Worm (Caenorhabditis elegans) whole organism, L3 larva: ENCODE measurements around the gene unc-3.

Source experiments
- R02D3.7 ChIP-seq: fragments of 150-350 bp; optimal IDR thresholded peaks from 2 replicates; lab custom pipeline; 2014; ENCODE audit warnings: missing biosample characterization, missing genetic modification characterization
- ZK546.5 ChIP-seq: sonication (generic microtip); optimal IDR thresholded peaks from 2 replicates; lab custom pipeline; 2017; ENCODE audit warnings: missing biosample characterization, missing genetic modification characterization
- ama-1 ChIP-seq: fragments of 150-350 bp; optimal IDR thresholded peaks from 2 replicates; lab custom pipeline; 2018
- ceh-16 ChIP-seq: sonication (generic microtip); optimal IDR thresholded peaks from 2 replicates; lab custom pipeline; 2017; ENCODE audit warnings: missing biosample characterization, missing genetic modification characterization
- ceh-82 ChIP-seq: fragments of 150-350 bp; optimal IDR thresholded peaks from 2 replicates; lab custom pipeline; 2014; ENCODE audit warnings: missing biosample characterization, missing genetic modification characterization
- ceh-9 ChIP-seq: sonication (generic microtip); optimal IDR thresholded peaks from 2 replicates; lab custom pipeline; 2018; ENCODE audit warnings: missing biosample characterization, missing genetic modification characterization
- egl-5 ChIP-seq: fragments of 150-350 bp; optimal IDR thresholded peaks from 2 replicates; lab custom pipeline; 2017; ENCODE audit warnings: missing biosample characterization, missing genetic modification reagents, missing genetic modification characterization, inconsistent platforms
- elt-2 ChIP-seq: sonication (generic microtip); optimal IDR thresholded peaks from 2 replicates; lab custom pipeline; 2016; ENCODE audit warnings: missing genetic modification reagents, mild to moderate bottlenecking, missing genetic modification characterization, missing compliant biosample characterization
- eor-1 ChIP-seq, 2 experiments: fragments of 150-350 bp; optimal IDR thresholded peaks; 2 replicates each; lab custom pipeline; 2014 to 2018; ENCODE audit warnings: missing biosample characterization in 2 of 2, missing genetic modification characterization in 2 of 2
- fkh-10 ChIP-seq: sonication (generic microtip); optimal IDR thresholded peaks from 2 replicates; lab custom pipeline; 2017; ENCODE audit warnings: missing biosample characterization, missing genetic modification reagents, missing genetic modification characterization
- fkh-2 ChIP-seq: fragments of 150-350 bp; optimal IDR thresholded peaks from 2 replicates; lab custom pipeline; 2014; ENCODE audit warnings: missing biosample characterization, missing genetic modification reagents, missing genetic modification characterization
- fos-1 ChIP-seq: fragments of 150-350 bp; optimal IDR thresholded peaks from 2 replicates; lab custom pipeline; 2014; ENCODE audit warnings: missing biosample characterization, missing genetic modification characterization
- hmg-11 ChIP-seq: sonication (generic microtip); optimal IDR thresholded peaks from 2 replicates; lab custom pipeline; 2016; ENCODE audit warnings: missing genetic modification characterization, missing compliant biosample characterization
- jun-1 ChIP-seq: fragments of 150-350 bp; optimal IDR thresholded peaks from 2 replicates; lab custom pipeline; 2014; ENCODE audit warnings: missing biosample characterization, missing genetic modification reagents, missing genetic modification characterization
- lin-15B ChIP-seq: fragments of 150-350 bp; optimal IDR thresholded peaks from 2 replicates; lab custom pipeline; 2014; ENCODE audit warnings: missing biosample characterization, missing genetic modification characterization
- lin-39 ChIP-seq: fragments of 150-350 bp; optimal IDR thresholded peaks from 2 replicates; lab custom pipeline; 2018; ENCODE audit warnings: missing biosample characterization, missing genetic modification reagents, missing genetic modification characterization
- lsy-12 ChIP-seq: sonication (generic microtip); optimal IDR thresholded peaks from 2 replicates; lab custom pipeline; 2016; ENCODE audit warnings: mild to moderate bottlenecking, missing genetic modification characterization, missing compliant biosample characterization
- mdl-1 ChIP-seq: fragments of 150-350 bp; optimal IDR thresholded peaks from 2 replicates; lab custom pipeline; 2014; ENCODE audit warnings: missing biosample characterization, missing genetic modification characterization
- nfya-1 ChIP-seq: sonication (generic microtip); optimal IDR thresholded peaks from 2 replicates; lab custom pipeline; 2017; ENCODE audit warnings: missing genetic modification characterization, mild to moderate bottlenecking, missing compliant biosample characterization, antibody characterized with exemption, moderate library complexity; ENCODE audit not compliant: insufficient read depth
- nhr-11 ChIP-seq: fragments of 150-350 bp; optimal IDR thresholded peaks from 2 replicates; lab custom pipeline; 2014; ENCODE audit warnings: missing biosample characterization, missing genetic modification characterization
- nhr-12 ChIP-seq: fragments of 150-350 bp; optimal IDR thresholded peaks from 2 replicates; lab custom pipeline; 2014; ENCODE audit warnings: missing biosample characterization, missing genetic modification characterization
- nhr-23 ChIP-seq: fragments of 150-350 bp; optimal IDR thresholded peaks from 2 replicates; lab custom pipeline; 2014; ENCODE audit warnings: missing biosample characterization, missing genetic modification reagents, missing genetic modification characterization
- nhr-237 ChIP-seq: fragments of 150-350 bp; optimal IDR thresholded peaks from 2 replicates; lab custom pipeline; 2014; ENCODE audit warnings: missing biosample characterization, missing genetic modification characterization
- nhr-25 ChIP-seq: sonication (generic microtip); optimal IDR thresholded peaks from 2 replicates; lab custom pipeline; 2017; ENCODE audit warnings: missing biosample characterization, missing genetic modification characterization
- nhr-43 ChIP-seq: sonication (generic microtip); optimal IDR thresholded peaks from 2 replicates; lab custom pipeline; 2016; ENCODE audit warnings: mild to moderate bottlenecking, missing genetic modification characterization, missing compliant biosample characterization; ENCODE audit not compliant: poor library complexity, severe bottlenecking
- nhr-67 ChIP-seq: fragments of 150-350 bp; optimal IDR thresholded peaks from 2 replicates; lab custom pipeline; 2014; ENCODE audit warnings: missing biosample characterization, missing genetic modification characterization
- nhr-76 ChIP-seq: fragments of 150-350 bp; sonication (generic microtip); optimal IDR thresholded peaks from 5 replicates; lab custom pipeline; 2014; ENCODE audit warnings: missing biosample characterization, missing genetic modification characterization
- nhr-77 ChIP-seq: fragments of 150-350 bp; optimal IDR thresholded peaks from 2 replicates; lab custom pipeline; 2014; ENCODE audit warnings: missing biosample characterization, missing genetic modification characterization
- pha-4 ChIP-seq: fragments of 150-350 bp; optimal IDR thresholded peaks from 2 replicates; lab custom pipeline; 2014; ENCODE audit warnings: missing biosample characterization, missing genetic modification reagents, missing genetic modification characterization
- pqm-1 ChIP-seq: fragments of 150-350 bp; optimal IDR thresholded peaks from 2 replicates; lab custom pipeline; 2017; ENCODE audit warnings: missing biosample characterization, missing genetic modification characterization, inconsistent platforms
- sea-2 ChIP-seq: fragments of 150-350 bp; sonication (generic microtip); optimal IDR thresholded peaks from 4 replicates; lab custom pipeline; 2014; ENCODE audit warnings: missing biosample characterization, missing genetic modification reagents, missing genetic modification characterization
- snpc-4 ChIP-seq: fragments of 150-350 bp; optimal IDR thresholded peaks from 2 replicates; lab custom pipeline; 2014; ENCODE audit warnings: missing biosample characterization, missing genetic modification characterization
- tbx-2 ChIP-seq: sonication (generic microtip); optimal IDR thresholded peaks from 2 replicates; lab custom pipeline; 2016; ENCODE audit warnings: mild to moderate bottlenecking, missing genetic modification characterization, missing compliant biosample characterization
- unc-62 ChIP-seq: fragments of 150-350 bp; sonication (generic microtip); optimal IDR thresholded peaks from 4 replicates; lab custom pipeline; 2014; ENCODE audit warnings: missing biosample characterization, missing genetic modification reagents, missing genetic modification characterization
- ztf-4 ChIP-seq: fragments of 150-350 bp; optimal IDR thresholded peaks from 2 replicates; lab custom pipeline; 2014; ENCODE audit warnings: missing biosample characterization, missing genetic modification characterization

Gene unc-3

DNA sequence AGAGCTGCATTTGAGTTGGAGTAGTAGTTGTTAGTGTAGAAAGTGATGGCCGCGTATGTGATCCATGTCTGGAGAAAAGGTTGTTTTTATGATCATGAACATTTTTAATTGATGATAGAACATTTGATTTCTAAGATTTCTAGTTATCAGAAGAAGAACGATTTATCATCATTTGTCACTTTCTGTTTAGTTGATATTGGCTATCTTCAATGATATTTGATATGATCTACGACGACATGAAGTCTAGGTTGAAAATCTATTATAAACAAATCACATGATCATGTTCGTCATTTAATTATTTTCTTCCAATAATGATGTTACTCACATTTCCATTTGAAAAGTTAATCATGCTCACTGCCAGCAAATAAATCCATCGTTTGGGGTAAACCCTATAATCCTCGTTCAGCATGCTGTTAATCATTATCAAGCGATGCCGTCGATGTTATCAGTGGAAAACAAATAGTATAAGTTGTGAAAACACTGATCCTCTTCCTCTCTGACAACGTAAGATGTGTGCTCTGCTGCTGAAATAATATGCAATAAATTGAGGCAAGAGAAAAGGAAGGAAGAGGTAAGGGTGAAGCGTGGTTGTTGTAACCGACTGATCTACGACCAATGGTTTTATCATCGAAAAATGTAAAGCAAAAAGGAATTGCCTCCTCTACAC is 36.2 kb upstream of the unc-3 start:
- TF ChIP-seq nhr-43 (tag; lab: Kevin White, UChicago) (peak; percentile 18), fos-1 (tag; lab: Kevin White, UChicago) (no peak), ceh-16 (tag; lab: Kevin White, UChicago) (no peak), nfya-1 (tag; lab: Kevin White, UChicago) (no peak), mdl-1 (tag; lab: Kevin White, UChicago) (no peak), nhr-23 (tag; lab: Kevin White, UChicago) (peak; percentile 21), sea-2 (no peak), nhr-76 (tag; lab: Kevin White, UChicago) (no peak), nhr-237 (tag; lab: Kevin White, UChicago) (no peak), tbx-2 (tag; lab: Kevin White, UChicago) (no peak), nhr-25 (peak; percentile 58), ceh-82 (tag; lab: Kevin White, UChicago) (no peak), lsy-12 (tag; lab: Kevin White, UChicago) (no peak), jun-1 (tag; lab: Kevin White, UChicago) (peak; percentile 16), fkh-10 (GFP tag; lab: Kevin White, UChicago) (no peak), snpc-4 (tag; lab: Kevin White, UChicago) (no peak), elt-2 (peak; percentile 57), pqm-1 (tag; lab: Kevin White, UChicago) (peak; percentile 56), nhr-12 (tag; lab: Kevin White, UChicago) (no peak), lin-39 (no peak), ZK546.5 (tag; lab: Kevin White, UChicago) (no peak), hmg-11 (no peak), nhr-67 (tag; lab: Kevin White, UChicago) (no peak), ceh-9 (tag; lab: Kevin White, UChicago) (no peak), R02D3.7 (tag; lab: Kevin White, UChicago) (no peak), ama-1 (lab: Kevin White, UChicago) (no peak), nhr-77 (tag; lab: Kevin White, UChicago) (no peak), nhr-11 (no peak), lin-15B (tag; lab: Kevin White, UChicago) (no peak)

DNA sequence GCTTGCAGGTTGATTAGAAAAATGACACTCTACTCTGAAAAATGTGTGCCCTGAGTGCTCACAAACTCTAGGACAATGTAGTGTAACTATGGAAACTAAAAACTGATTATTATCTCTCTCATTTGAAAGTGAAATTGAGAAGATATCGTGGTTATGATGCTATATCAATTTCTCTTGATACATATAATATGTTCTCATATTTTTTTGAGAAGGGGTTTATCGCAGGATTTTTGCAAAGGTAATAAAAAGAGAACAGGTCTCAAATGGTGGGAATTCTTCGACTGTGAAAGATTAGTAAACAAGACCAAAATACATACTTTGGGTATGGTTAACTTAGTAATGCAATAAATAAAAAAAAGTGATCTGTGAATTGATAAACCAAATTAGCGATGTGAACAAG is 35.7 kb upstream of the unc-3 start:
- no peak for TF ChIP-seq ama-1 (lab: Kevin White, UChicago)
- TF ChIP-seq hmg-11 = no peak
- TF ChIP-seq nhr-12 (tag; lab: Kevin White, UChicago) = no peak
- no peak for TF ChIP-seq snpc-4 (tag; lab: Kevin White, UChicago)
- TF ChIP-seq nhr-43 (tag; lab: Kevin White, UChicago) = no peak
- no peak for TF ChIP-seq ceh-82 (tag; lab: Kevin White, UChicago)
- no peak for TF ChIP-seq nhr-237 (tag; lab: Kevin White, UChicago)
- TF ChIP-seq lin-39 = no peak
- no peak for TF ChIP-seq lsy-12 (tag; lab: Kevin White, UChicago)
- TF ChIP-seq ztf-4 (tag; lab: Kevin White, UChicago) = no peak
- TF ChIP-seq nhr-77 (tag; lab: Kevin White, UChicago) = no peak
- no peak for TF ChIP-seq unc-62 (GFP tag; lab: Kevin White, UChicago)
- TF ChIP-seq pqm-1 (tag; lab: Kevin White, UChicago) = no peak

DNA sequence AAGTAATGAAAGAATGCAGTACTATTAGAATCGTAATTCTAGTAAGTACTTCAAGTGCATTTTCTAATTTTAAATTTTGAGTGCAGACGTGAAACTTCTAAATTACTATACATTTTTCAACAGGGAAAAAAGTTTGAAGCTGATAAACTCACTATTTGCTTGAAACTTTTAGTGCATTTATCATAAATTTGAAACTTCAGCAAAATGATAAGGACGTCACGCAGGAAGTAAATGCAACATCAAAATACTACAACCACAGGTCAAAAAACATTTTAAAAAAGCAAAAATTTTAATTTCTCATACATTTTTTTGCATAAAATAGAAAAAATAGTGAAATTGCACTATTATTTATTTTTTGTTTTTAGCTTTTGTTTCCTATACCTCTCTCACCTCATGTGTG is 33.9 kb upstream of the unc-3 start:
- TF ChIP-seq pha-4 (tag; lab: Kevin White, UChicago) = no peak
- no peak for TF ChIP-seq fkh-2
- TF ChIP-seq snpc-4 (tag; lab: Kevin White, UChicago) = no peak
- TF ChIP-seq egl-5 (tag; lab: Kevin White, UChicago) = no peak
- TF ChIP-seq jun-1 (tag; lab: Kevin White, UChicago) = no peak
- no peak for TF ChIP-seq eor-1 (tag; optimal IDR thresholded peaks at IDR 0.05; lab: Kevin White, UChicago)
- TF ChIP-seq elt-2 = peak; percentile 65
- TF ChIP-seq lsy-12 (tag; lab: Kevin White, UChicago) = no peak
- TF ChIP-seq hmg-11 = no peak
- no peak for TF ChIP-seq nhr-11
- peak; percentile 51 for TF ChIP-seq pqm-1 (tag; lab: Kevin White, UChicago)
- no peak for TF ChIP-seq nhr-76 (tag; lab: Kevin White, UChicago)
- TF ChIP-seq ceh-82 (tag; lab: Kevin White, UChicago) = no peak
